Fruit fly (Drosophila melanogaster) whole organism, embryonic: Measurements from ENCODE around the gene CG14545.

Experiments used
- Ada2b ChIP-seq: fragments of 200-800 bp; sonication (Bioruptor generic); IDR thresholded peaks from 2 replicates; pipeline ENCODE4 v1.3.6; 2022; ENCODE audit warnings: missing biosample characterization, missing genetic modification characterization
- Adf1 ChIP-seq: fragments of 200-800 bp; sonication (Bioruptor generic); IDR thresholded peaks from 2 replicates; pipeline ENCODE4 v1.3.6; 2022; ENCODE audit warnings: missing biosample characterization, missing genetic modification characterization
- CG12104 ChIP-seq: fragments of 200-800 bp; sonication (Bioruptor generic); optimal IDR thresholded peaks from 3 replicates; lab custom pipeline; 2016; ENCODE audit warnings: missing biosample characterization, missing genetic modification characterization
- CG12942 ChIP-seq: fragments of 200-800 bp; sonication (Bioruptor generic); optimal IDR thresholded peaks from 3 replicates; lab custom pipeline; 2016; ENCODE audit warnings: missing biosample characterization, missing genetic modification characterization
- CG13624 ChIP-seq: fragments of 200-800 bp; sonication (Bioruptor generic); optimal IDR thresholded peaks from 2 replicates; lab custom pipeline; 2016; ENCODE audit warnings: missing biosample characterization, missing genetic modification characterization
- CG13894 ChIP-seq: fragments of 200-800 bp; sonication (Bioruptor generic); optimal IDR thresholded peaks from 3 replicates; lab custom pipeline; 2018; ENCODE audit warnings: missing biosample characterization, mild to moderate bottlenecking, missing genetic modification characterization, moderate library complexity
- CG1603 ChIP-seq: fragments of 200-800 bp; sonication (Bioruptor generic); optimal IDR thresholded peaks from 2 replicates; lab custom pipeline; 2019; ENCODE audit warnings: missing biosample characterization, mild to moderate bottlenecking, missing genetic modification characterization, moderate library complexity
- CG16779 ChIP-seq: fragments of 200-800 bp; sonication (Bioruptor generic); IDR thresholded peaks from 2 replicates; pipeline ENCODE4 v1.3.6; 2022; ENCODE audit warnings: missing biosample characterization, missing genetic modification characterization
- CG17359 ChIP-seq: fragments of 200-800 bp; sonication (Bioruptor generic); optimal IDR thresholded peaks from 3 replicates; lab custom pipeline; 2018; ENCODE audit warnings: missing biosample characterization, mild to moderate bottlenecking, missing genetic modification characterization, moderate library complexity
- CG17802 ChIP-seq: fragments of 200-800 bp; sonication (Bioruptor generic); optimal IDR thresholded peaks from 2 replicates; lab custom pipeline; 2018; ENCODE audit warnings: missing biosample characterization, mild to moderate bottlenecking, missing genetic modification characterization, moderate library complexity
- CG30403 ChIP-seq: fragments of 200-800 bp; sonication (Bioruptor generic); optimal IDR thresholded peaks from 3 replicates; lab custom pipeline; 2016; ENCODE audit warnings: missing biosample characterization, missing genetic modification characterization
- CG30431 ChIP-seq: fragments of 200-800 bp; sonication (Bioruptor generic); optimal IDR thresholded peaks from 2 replicates; lab custom pipeline; 2017; ENCODE audit warnings: missing biosample characterization, missing genetic modification characterization
- CG32767 ChIP-seq: fragments of 200-800 bp; sonication (Bioruptor generic); IDR thresholded peaks from 2 replicates; pipeline ENCODE4 v1.3.6; 2022; ENCODE audit warnings: missing biosample characterization, missing genetic modification characterization
- CG3726 ChIP-seq: fragments of 200-800 bp; sonication (Bioruptor generic); IDR thresholded peaks from 3 replicates; pipeline ENCODE4, ENCODE4 v1.3.6; 2022; ENCODE audit warnings: missing biosample characterization, missing genetic modification characterization
- CG4360 ChIP-seq: fragments of 200-800 bp; sonication (Bioruptor generic); IDR thresholded peaks from 2 replicates; pipeline ENCODE4 v1.3.6; 2022; ENCODE audit warnings: missing biosample characterization, missing genetic modification characterization
- CG6654 ChIP-seq: fragments of 200-800 bp; sonication (Bioruptor generic); optimal IDR thresholded peaks from 2 replicates; lab custom pipeline; 2017; ENCODE audit warnings: missing biosample characterization, mild to moderate bottlenecking, missing genetic modification characterization
- CG6683 ChIP-seq: fragments of 200-800 bp; sonication (Bioruptor generic); optimal IDR thresholded peaks from 2 replicates; lab custom pipeline; 2017; ENCODE audit warnings: missing biosample characterization, mild to moderate bottlenecking, missing genetic modification characterization, missing genetic modification reagents
- CG7271 ChIP-seq: fragments of 200-800 bp; sonication (Bioruptor generic); optimal IDR thresholded peaks from 2 replicates; lab custom pipeline; 2018; ENCODE audit warnings: missing biosample characterization, mild to moderate bottlenecking, missing genetic modification characterization, moderate library complexity
- CG7556 ChIP-seq: fragments of 200-800 bp; sonication (Bioruptor generic); optimal IDR thresholded peaks from 2 replicates; lab custom pipeline; 2017; ENCODE audit warnings: missing biosample characterization, mild to moderate bottlenecking, missing genetic modification characterization
- CG9797 ChIP-seq: fragments of 200-800 bp; sonication (Bioruptor generic); optimal IDR thresholded peaks from 3 replicates; lab custom pipeline; 2018; ENCODE audit warnings: missing biosample characterization, mild to moderate bottlenecking, missing genetic modification characterization
- CG9876 ChIP-seq: fragments of 200-800 bp; sonication (Bioruptor generic); optimal IDR thresholded peaks from 2 replicates; lab custom pipeline; 2016; ENCODE audit warnings: missing biosample characterization, missing genetic modification characterization
- Deaf1 ChIP-seq: fragments of 200-800 bp; optimal IDR thresholded peaks from 3 replicates; lab custom pipeline; 2019; ENCODE audit warnings: missing biosample characterization, mild to moderate bottlenecking, missing genetic modification characterization, moderate library complexity
- Elba2 ChIP-seq: fragments of 200-800 bp; sonication (Bioruptor generic); optimal IDR thresholded peaks from 3 replicates; lab custom pipeline; 2016; ENCODE audit warnings: missing biosample characterization, missing genetic modification characterization
- Ets97D ChIP-seq: fragments of 200-800 bp; sonication (Bioruptor generic); optimal IDR thresholded peaks from 3 replicates; lab custom pipeline; 2016; ENCODE audit warnings: missing biosample characterization, missing genetic modification characterization
- Fer1 ChIP-seq: fragments of 200-800 bp; sonication (Bioruptor generic); optimal IDR thresholded peaks from 2 replicates; lab custom pipeline; 2017; ENCODE audit warnings: missing biosample characterization, mild to moderate bottlenecking, missing genetic modification characterization
- Fer2 ChIP-seq: fragments of 200-800 bp; sonication (Bioruptor generic); optimal IDR thresholded peaks from 2 replicates; lab custom pipeline; 2018; ENCODE audit warnings: missing biosample characterization, mild to moderate bottlenecking, missing genetic modification characterization, moderate library complexity
- Fer3 ChIP-seq: fragments of 200-800 bp; sonication (Bioruptor generic); optimal IDR thresholded peaks from 2 replicates; lab custom pipeline; 2018; ENCODE audit warnings: missing biosample characterization, mild to moderate bottlenecking, missing genetic modification characterization, moderate library complexity
- Gug ChIP-seq: fragments of 200-800 bp; sonication (Bioruptor generic); IDR thresholded peaks from 4 replicates; pipeline ENCODE4 v1.3.6; 2022; ENCODE audit warnings: missing biosample characterization, missing genetic modification characterization
- Hr51 ChIP-seq, 2 experiments: fragments of 200-800 bp; sonication (Bioruptor generic); optimal IDR thresholded peaks; 2 replicates in 1 of 2; 3 replicates in 1 of 2; lab custom pipeline; 2016 to 2018; ENCODE audit warnings: missing biosample characterization in 2 of 2, missing genetic modification characterization in 2 of 2, mild to moderate bottlenecking in 1 of 2, moderate library complexity in 1 of 2
- Hr78 ChIP-seq, 2 experiments: fragments of 200-800 bp in 1 of 2; fragments of >200 bp in 1 of 2; sonication (Bioruptor generic) in 1 of 2; optimal IDR thresholded peaks; 2 replicates each; lab custom pipeline; 2017 to 2019; ENCODE audit warnings: missing biosample characterization in 2 of 2, missing genetic modification characterization in 2 of 2, mild to moderate bottlenecking in 1 of 2, moderate library complexity in 1 of 2
- Lhr ChIP-seq: fragments of 200-800 bp; sonication (Bioruptor generic); optimal IDR thresholded peaks from 3 replicates; lab custom pipeline; 2017; ENCODE audit warnings: mild to moderate bottlenecking, missing biosample characterization, missing genetic modification reagents, missing genetic modification characterization
- MTF-1 ChIP-seq: fragments of 200-800 bp; sonication (Bioruptor generic); optimal IDR thresholded peaks from 2 replicates; lab custom pipeline; 2018; ENCODE audit warnings: missing biosample characterization, mild to moderate bottlenecking, missing genetic modification characterization, borderline replicate concordance
- Myb ChIP-seq: fragments of 200-800 bp; sonication (Bioruptor generic); optimal IDR thresholded peaks from 2 replicates; lab custom pipeline; 2016; ENCODE audit warnings: missing biosample characterization, missing genetic modification characterization
- NC2β ChIP-seq: fragments of 200-800 bp; sonication (Bioruptor generic); optimal IDR thresholded peaks from 2 replicates; lab custom pipeline; 2016; ENCODE audit warnings: missing biosample characterization, missing genetic modification characterization
- Poxn ChIP-seq: fragments of 200-800 bp; sonication (Bioruptor generic); IDR thresholded peaks from 2 replicates; pipeline ENCODE4 v1.3.6; 2022; ENCODE audit warnings: missing biosample characterization, missing genetic modification characterization
- Rx ChIP-seq: fragments of 200-800 bp; sonication (Bioruptor generic); IDR thresholded peaks from 2 replicates; pipeline ENCODE4 v1.3.6; 2022; ENCODE audit warnings: missing biosample characterization, missing genetic modification characterization
- amos ChIP-seq: fragments of 200-800 bp; sonication (Bioruptor generic); IDR thresholded peaks from 2 replicates; pipeline ENCODE4 v1.3.6; 2022; ENCODE audit warnings: missing biosample characterization, missing genetic modification characterization; ENCODE audit not compliant: partially characterized antibody
- az2 ChIP-seq: fragments of 200-800 bp; sonication (Bioruptor generic); optimal IDR thresholded peaks from 3 replicates; lab custom pipeline; 2016; ENCODE audit warnings: missing biosample characterization, missing genetic modification characterization
- exex ChIP-seq: fragments of 200-800 bp; sonication (Bioruptor generic); optimal IDR thresholded peaks from 4 replicates; lab custom pipeline; 2018; ENCODE audit warnings: missing biosample characterization, mild to moderate bottlenecking, missing genetic modification characterization, moderate library complexity
- gcm ChIP-seq: fragments of 200-800 bp; sonication (Bioruptor generic); optimal IDR thresholded peaks from 2 replicates; lab custom pipeline; 2019; ENCODE audit warnings: missing biosample characterization, mild to moderate bottlenecking, missing genetic modification characterization, moderate library complexity
- knrl ChIP-seq: fragments of 200-800 bp; sonication (Bioruptor generic); IDR thresholded peaks from 3 replicates; pipeline ENCODE4 v1.3.6; 2022; ENCODE audit warnings: missing biosample characterization, missing genetic modification characterization; ENCODE audit not compliant: partially characterized antibody
- lmd ChIP-seq: fragments of 200-800 bp; sonication (Bioruptor generic); IDR thresholded peaks from 2 replicates; pipeline ENCODE4 v1.3.6; 2022; ENCODE audit warnings: missing biosample characterization, missing genetic modification characterization
- pfk ChIP-seq: fragments of 200-800 bp; sonication (Bioruptor generic); optimal IDR thresholded peaks from 2 replicates; lab custom pipeline; 2018; ENCODE audit warnings: missing biosample characterization, mild to moderate bottlenecking, missing genetic modification characterization, moderate library complexity
- pum ChIP-seq: fragments of 200-800 bp; sonication (Bioruptor generic); optimal IDR thresholded peaks from 2 replicates; lab custom pipeline; 2016; ENCODE audit warnings: missing biosample characterization, missing genetic modification characterization
- pzg ChIP-seq: fragments of 200-800 bp; sonication (Bioruptor generic); optimal IDR thresholded peaks from 3 replicates; lab custom pipeline; 2018; ENCODE audit warnings: missing biosample characterization, mild to moderate bottlenecking, missing genetic modification characterization, moderate library complexity
- row ChIP-seq: fragments of 200-800 bp; sonication (Bioruptor generic); IDR thresholded peaks from 3 replicates; pipeline ENCODE4 v1.3.6; 2022; ENCODE audit warnings: missing biosample characterization, missing genetic modification characterization
- schlank ChIP-seq: fragments of 200-800 bp; sonication (Bioruptor generic); optimal IDR thresholded peaks from 2 replicates; lab custom pipeline; 2018; ENCODE audit warnings: missing biosample characterization, mild to moderate bottlenecking, missing genetic modification characterization
- slbo ChIP-seq: fragments of 200-800 bp; sonication (Bioruptor generic); IDR thresholded peaks from 2 replicates; pipeline ENCODE4 v1.3.6; 2022; ENCODE audit warnings: missing biosample characterization, missing genetic modification characterization
- tup ChIP-seq: fragments of 200-800 bp; sonication (Bioruptor generic); optimal IDR thresholded peaks from 2 replicates; lab custom pipeline; 2016; ENCODE audit warnings: missing biosample characterization, mild to moderate bottlenecking, missing genetic modification characterization, moderate library complexity
- vvl ChIP-seq: fragments of 200-800 bp; sonication (Bioruptor generic); IDR thresholded peaks from 2 replicates; pipeline ENCODE4 v1.3.6; 2022; ENCODE audit warnings: missing biosample characterization, missing genetic modification characterization

CG14545 gene

DNA sequence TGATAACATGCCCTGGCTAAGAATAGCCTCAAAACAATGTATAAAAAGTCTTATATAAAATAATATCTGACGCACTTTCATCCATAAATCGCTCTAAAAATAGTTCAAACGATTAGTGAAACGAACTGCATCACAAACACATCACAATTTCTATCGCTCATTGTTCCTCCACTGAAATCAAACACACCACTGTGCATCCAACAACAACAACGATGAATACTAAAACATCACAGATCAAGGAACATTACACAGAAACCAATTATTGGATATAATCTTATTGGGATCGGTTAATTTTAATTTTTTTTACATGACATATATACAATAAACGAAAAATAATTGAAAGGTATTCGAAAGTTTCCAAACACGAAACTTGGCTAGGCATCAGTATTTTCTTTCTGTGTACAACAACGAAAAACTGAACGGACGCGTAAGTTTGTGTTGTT, 28.3 kb upstream of the CG14545 start (continued):
- peak; percentile 36 for TF ChIP-seq Fer1 (GFP tag; lab: Kevin White, UChicago)
- TF ChIP-seq exex (tag; lab: Kevin White, UChicago) = peak; percentile 36
- TF ChIP-seq CG9797 = no peak
- TF ChIP-seq Hr51 (GFP tag; optimal IDR thresholded peaks at IDR 0.05; lab: Kevin White, UChicago) = peak; percentile 45 to 83
- no peak for TF ChIP-seq Rx
- peak; percentile 22 for TF ChIP-seq CG13894 (tag; lab: Kevin White, UChicago)
- TF ChIP-seq CG4360 (GFP tag; lab: Robert Waterston, UW) = no peak; the same call in 1 of the 2 replicates
- peak; percentile 60; the same call in 1 of the 2 replicates for TF ChIP-seq CG32767
- TF ChIP-seq CG17802 (tag; lab: Kevin White, UChicago) = no peak
- no peak for TF ChIP-seq pzg (GFP tag; lab: Kevin White, UChicago)
- TF ChIP-seq Gug (GFP tag; lab: Robert Waterston, UW) = peak; percentile 67
- TF ChIP-seq NC2β (GFP tag; lab: Kevin White, UChicago) = peak; percentile 70
- peak; percentile 53 for TF ChIP-seq CG7556 (GFP tag; lab: Kevin White, UChicago)
- TF ChIP-seq CG30403 (GFP tag; lab: Kevin White, UChicago) = peak; percentile 78
- TF ChIP-seq CG6654 (GFP tag; lab: Kevin White, UChicago) = peak; percentile 55
- TF ChIP-seq slbo (GFP tag; lab: Robert Waterston, UW) = peak; percentile 83
- peak; percentile 80 for TF ChIP-seq Ada2b
- no peak for TF ChIP-seq amos (GFP tag; lab: Robert Waterston, UW)
- peak; percentile 50 for TF ChIP-seq Deaf1
- TF ChIP-seq az2 (GFP tag; lab: Kevin White, UChicago) = peak; percentile 85
- no peak; the same call in 1 of the 2 replicates for TF ChIP-seq Adf1
- peak; percentile 53 for TF ChIP-seq MTF-1 (GFP tag; lab: Kevin White, UChicago)
- TF ChIP-seq CG16779 (GFP tag; lab: Robert Waterston, UW) = no peak; the same call in 1 of the 2 replicates
- peak; percentile 87 for TF ChIP-seq row
- peak; percentile 42 for TF ChIP-seq CG30431 (GFP tag; lab: Kevin White, UChicago)
- peak; percentile 39 for TF ChIP-seq CG7271 (tag; lab: Kevin White, UChicago)
- TF ChIP-seq pfk (GFP tag; lab: Kevin White, UChicago) = no peak
- TF ChIP-seq Fer3 (tag; lab: Kevin White, UChicago) = peak; percentile 74
- peak in 1 of 2 experiments; percentile 48 for TF ChIP-seq Hr78 (GFP tag; optimal IDR thresholded peaks at IDR 0.05; lab: Kevin White, UChicago)
- no peak; the same call in 1 of the 2 replicates for TF ChIP-seq lmd (GFP tag; lab: Robert Waterston, UW)
- peak; percentile 12 for TF ChIP-seq CG9876 (GFP tag; lab: Kevin White, UChicago)
- TF ChIP-seq knrl (GFP tag; lab: Robert Waterston, UW) = no peak
- TF ChIP-seq schlank = no peak
- TF ChIP-seq Elba2 (GFP tag; lab: Kevin White, UChicago) = no peak
- peak; percentile 91 for TF ChIP-seq vvl (GFP tag; lab: Robert Waterston, UW)
- TF ChIP-seq Ets97D = peak; percentile 55
- peak; percentile 40 for TF ChIP-seq Lhr
- TF ChIP-seq tup (GFP tag; lab: Kevin White, UChicago) = peak; percentile 39
- TF ChIP-seq CG13624 (GFP tag; lab: Kevin White, UChicago) = peak; percentile 71
- TF ChIP-seq CG12942 = peak; percentile 64
- TF ChIP-seq Poxn (GFP tag; lab: Robert Waterston, UW) = no peak
- TF ChIP-seq Fer2 (tag; lab: Kevin White, UChicago) = peak; percentile 53
- peak; percentile 51 for TF ChIP-seq CG6683
- peak; percentile 89 for TF ChIP-seq CG17359
- TF ChIP-seq Myb (GFP tag; lab: Kevin White, UChicago) = peak; percentile 29
- peak; percentile 53 for TF ChIP-seq pum
- TF ChIP-seq CG3726 (GFP tag; lab: Robert Waterston, UW) = no peak
- peak; percentile 77 for TF ChIP-seq CG1603 (tag; lab: Kevin White, UChicago)
- peak; percentile 62 for TF ChIP-seq gcm
- TF ChIP-seq CG12104 (GFP tag; lab: Kevin White, UChicago) = peak; percentile 65
